Fruit fly (Drosophila melanogaster) whole organism, embryonic: Measurements from ENCODE around the gene CG4951.
A peak's percentile ranks its signal among the peaks of the same experiment; 100 is the strongest.

Experiments
- Aef1 ChIP-seq: fragments of 200-800 bp; sonication (Bioruptor generic); IDR thresholded peaks from 3 replicates; pipeline ENCODE4 v1.3.6; 2022; ENCODE audit warnings: missing biosample characterization, missing genetic modification characterization
- B-H1 ChIP-seq: fragments of 200-800 bp; sonication (Bioruptor generic); IDR thresholded peaks from 3 replicates; pipeline ENCODE4 v1.3.6; 2022; ENCODE audit warnings: missing biosample characterization, missing genetic modification characterization
- CG10321 ChIP-seq: fragments of 200-800 bp; sonication (Bioruptor generic); IDR thresholded peaks from 2 replicates; pipeline ENCODE4 v1.3.6; 2022; ENCODE audit warnings: missing biosample characterization, missing genetic modification characterization
- CG11456 ChIP-seq: fragments of 200-800 bp; sonication (Bioruptor generic); IDR thresholded peaks from 3 replicates; pipeline ENCODE4 v1.3.6; 2022; ENCODE audit warnings: missing biosample characterization, missing genetic modification characterization
- CG15601 ChIP-seq: fragments of 200-800 bp; sonication (Bioruptor generic); optimal IDR thresholded peaks from 3 replicates; lab custom pipeline; 2019; ENCODE audit warnings: missing biosample characterization, mild to moderate bottlenecking, missing genetic modification characterization, moderate library complexity
- CG16863 ChIP-seq: fragments of 200-800 bp; sonication (Bioruptor generic); optimal IDR thresholded peaks from 3 replicates; lab custom pipeline; 2016; ENCODE audit warnings: missing biosample characterization, missing genetic modification characterization
- CG17359 ChIP-seq: fragments of 200-800 bp; sonication (Bioruptor generic); optimal IDR thresholded peaks from 3 replicates; lab custom pipeline; 2018; ENCODE audit warnings: missing biosample characterization, mild to moderate bottlenecking, missing genetic modification characterization, moderate library complexity
- CG17912 ChIP-seq: fragments of 200-800 bp; sonication (Bioruptor generic); optimal IDR thresholded peaks from 2 replicates; lab custom pipeline; 2018; ENCODE audit warnings: missing biosample characterization, mild to moderate bottlenecking, missing genetic modification characterization
- CG2678 ChIP-seq: fragments of 200-800 bp; sonication (Bioruptor generic); optimal IDR thresholded peaks from 3 replicates; lab custom pipeline; 2019; ENCODE audit warnings: missing biosample characterization, mild to moderate bottlenecking, missing genetic modification characterization, moderate library complexity
- CG3065 ChIP-seq: fragments of 200-800 bp; sonication (Bioruptor generic); optimal IDR thresholded peaks from 2 replicates; lab custom pipeline; 2016; ENCODE audit warnings: missing biosample characterization, missing genetic modification characterization
- CG34376 ChIP-seq: fragments of 200-800 bp; sonication (Bioruptor generic); optimal IDR thresholded peaks from 2 replicates; lab custom pipeline; 2018; ENCODE audit warnings: missing biosample characterization, mild to moderate bottlenecking, missing genetic modification characterization
- CG4617 ChIP-seq: fragments of 200-800 bp; sonication (Bioruptor generic); optimal IDR thresholded peaks from 3 replicates; lab custom pipeline; 2016; ENCODE audit warnings: missing biosample characterization, missing genetic modification characterization, borderline replicate concordance
- CG6654 ChIP-seq: fragments of 200-800 bp; sonication (Bioruptor generic); optimal IDR thresholded peaks from 2 replicates; lab custom pipeline; 2017; ENCODE audit warnings: missing biosample characterization, mild to moderate bottlenecking, missing genetic modification characterization
- CG7372 ChIP-seq: fragments of 200-800 bp; sonication (Bioruptor generic); IDR thresholded peaks from 2 replicates; pipeline ENCODE4 v1.3.6; 2022; ENCODE audit warnings: missing biosample characterization, missing genetic modification characterization
- CG7745 ChIP-seq: fragments of 200-800 bp; sonication (Bioruptor generic); optimal IDR thresholded peaks from 2 replicates; lab custom pipeline; 2018; ENCODE audit warnings: missing biosample characterization, mild to moderate bottlenecking, missing genetic modification characterization, moderate library complexity
- CG8089 ChIP-seq: fragments of 200-800 bp; sonication (Bioruptor generic); optimal IDR thresholded peaks from 3 replicates; lab custom pipeline; 2016; ENCODE audit warnings: missing biosample characterization, missing genetic modification characterization
- CG8290 ChIP-seq, 3 experiments: fragments of 200-800 bp; sonication (Bioruptor generic); optimal IDR thresholded peaks; 2 replicates each; lab custom pipeline; 2016 to 2019; ENCODE audit warnings: missing biosample characterization in 3 of 3, missing genetic modification characterization in 3 of 3, mild to moderate bottlenecking in 2 of 3, moderate library complexity in 1 of 3
- CG8388 ChIP-seq: fragments of 200-800 bp; sonication (Bioruptor generic); optimal IDR thresholded peaks from 2 replicates; lab custom pipeline; 2019; ENCODE audit warnings: missing biosample characterization, mild to moderate bottlenecking, missing genetic modification characterization, moderate library complexity
- CG9876 ChIP-seq: fragments of 200-800 bp; sonication (Bioruptor generic); optimal IDR thresholded peaks from 2 replicates; lab custom pipeline; 2016; ENCODE audit warnings: missing biosample characterization, missing genetic modification characterization
- CrebB ChIP-seq: fragments of 200-800 bp; sonication (Bioruptor generic); optimal IDR thresholded peaks from 3 replicates; lab custom pipeline; 2018; ENCODE audit warnings: missing biosample characterization, mild to moderate bottlenecking, missing genetic modification characterization
- D ChIP-seq, 2 experiments: fragments of 200-800 bp in 1 of 2; fragments of >200 bp in 1 of 2; sonication (Bioruptor generic) in 1 of 2; optimal IDR thresholded peaks; 2 replicates in 1 of 2; 3 replicates in 1 of 2; lab custom pipeline; 2017; ENCODE audit warnings: mild to moderate bottlenecking in 1 of 2, missing biosample characterization in 1 of 2, missing genetic modification characterization in 1 of 2, missing genetic modification reagents in 1 of 2
- D19B ChIP-seq: fragments of 200-800 bp; sonication (Bioruptor generic); optimal IDR thresholded peaks from 2 replicates; lab custom pipeline; 2017; ENCODE audit warnings: missing biosample characterization, mild to moderate bottlenecking, missing genetic modification characterization
- Dip3 ChIP-seq: fragments of 200-800 bp; sonication (Bioruptor generic); optimal IDR thresholded peaks from 3 replicates; lab custom pipeline; 2016; ENCODE audit warnings: missing biosample characterization, missing genetic modification characterization
- E2f2 ChIP-seq: fragments of 200-800 bp; sonication (Bioruptor generic); IDR thresholded peaks from 2 replicates; pipeline ENCODE4 v1.3.6; 2022; ENCODE audit warnings: missing biosample characterization, missing genetic modification characterization
- HLH54F ChIP-seq: fragments of 200-800 bp; sonication (Bioruptor generic); optimal IDR thresholded peaks from 3 replicates; lab custom pipeline; 2016; ENCODE audit warnings: missing biosample characterization, missing genetic modification characterization
- Hsf ChIP-seq: fragments of 200-800 bp; sonication (Bioruptor generic); optimal IDR thresholded peaks from 3 replicates; lab custom pipeline; 2016; ENCODE audit warnings: missing biosample characterization, missing genetic modification characterization
- Oaz ChIP-seq: fragments of 200-800 bp; sonication (Bioruptor generic); IDR thresholded peaks from 2 replicates; pipeline ENCODE4 v1.3.6; 2022; ENCODE audit warnings: missing biosample characterization, missing genetic modification characterization
- Poxn ChIP-seq: fragments of 200-800 bp; sonication (Bioruptor generic); IDR thresholded peaks from 2 replicates; pipeline ENCODE4 v1.3.6; 2022; ENCODE audit warnings: missing biosample characterization, missing genetic modification characterization
- Sox102F ChIP-seq: fragments of 200-800 bp; sonication (Bioruptor generic); optimal IDR thresholded peaks from 2 replicates; lab custom pipeline; 2018; ENCODE audit warnings: missing biosample characterization, mild to moderate bottlenecking, missing genetic modification characterization, moderate library complexity
- Trl ChIP-seq, 3 experiments: fragments of >200 bp in 2 of 3; fragments of 200-800 bp in 1 of 3; sonication (Bioruptor generic) in 1 of 3; optimal IDR thresholded peaks; 2 replicates in 1 of 3; 3 replicates in 2 of 3; lab custom pipeline; 2016 to 2017; ENCODE audit warnings: missing biosample characterization in 1 of 3, missing genetic modification characterization in 1 of 3
- btn ChIP-seq: fragments of 200-800 bp; sonication (Bioruptor generic); optimal IDR thresholded peaks from 2 replicates; lab custom pipeline; 2016; ENCODE audit warnings: missing biosample characterization, missing genetic modification characterization
- caup ChIP-seq: fragments of 200-800 bp; sonication (Bioruptor generic); optimal IDR thresholded peaks from 3 replicates; lab custom pipeline; 2017; ENCODE audit warnings: missing biosample characterization, mild to moderate bottlenecking, missing genetic modification characterization, moderate library complexity; ENCODE audit not compliant: severe bottlenecking
- cg ChIP-seq: fragments of 200-800 bp; sonication (Bioruptor generic); optimal IDR thresholded peaks from 3 replicates; lab custom pipeline; 2019; ENCODE audit warnings: missing biosample characterization, mild to moderate bottlenecking, missing genetic modification characterization, moderate library complexity
- dan ChIP-seq: fragments of 200-800 bp; sonication (Bioruptor generic); IDR thresholded peaks from 2 replicates; pipeline ENCODE4 v1.3.6; 2022; ENCODE audit warnings: missing biosample characterization, missing genetic modification characterization
- dati ChIP-seq: fragments of 200-800 bp; sonication (Bioruptor generic); IDR thresholded peaks from 2 replicates; pipeline ENCODE4 v1.3.6; 2022; ENCODE audit warnings: missing biosample characterization, missing genetic modification characterization
- dmrt99B ChIP-seq: fragments of 200-800 bp; sonication (Bioruptor generic); optimal IDR thresholded peaks from 2 replicates; lab custom pipeline; 2018; ENCODE audit warnings: missing biosample characterization, mild to moderate bottlenecking, missing genetic modification characterization, moderate library complexity
- fru ChIP-seq: fragments of >200 bp; optimal IDR thresholded peaks from 2 replicates; lab custom pipeline; 2017
- kni ChIP-seq: fragments of 200-800 bp; sonication (Bioruptor generic); optimal IDR thresholded peaks from 3 replicates; lab custom pipeline; 2017; ENCODE audit warnings: mild to moderate bottlenecking, missing biosample characterization, missing genetic modification reagents, missing genetic modification characterization
- lola ChIP-seq, 3 experiments: fragments of >200 bp in 2 of 3; fragments of 200-800 bp in 1 of 3; sonication (Bioruptor generic) in 1 of 3; optimal IDR thresholded peaks; 2 replicates each; lab custom pipeline; 2017 to 2019; ENCODE audit warnings: missing biosample characterization in 3 of 3, missing genetic modification characterization in 3 of 3, mild to moderate bottlenecking in 1 of 3, moderate library complexity in 1 of 3
- sna ChIP-seq: fragments of 200-800 bp; sonication (Bioruptor generic); IDR thresholded peaks from 2 replicates; pipeline ENCODE4 v1.3.6; 2022; ENCODE audit warnings: missing biosample characterization, missing genetic modification characterization; ENCODE audit not compliant: partially characterized antibody
- sqz ChIP-seq: fragments of 200-800 bp; sonication (Bioruptor generic); optimal IDR thresholded peaks from 3 replicates; lab custom pipeline; 2018; ENCODE audit warnings: missing biosample characterization, mild to moderate bottlenecking, missing genetic modification characterization
- sr ChIP-seq: fragments of 200-800 bp; sonication (Bioruptor generic); IDR thresholded peaks from 3 replicates; pipeline ENCODE4 v1.3.6; 2022; ENCODE audit warnings: missing biosample characterization, missing genetic modification characterization
- toy ChIP-seq: fragments of 200-800 bp; sonication (Bioruptor generic); IDR thresholded peaks from 2 replicates; pipeline ENCODE4 v1.3.6; 2022; ENCODE audit warnings: missing biosample characterization, missing genetic modification characterization
- usp ChIP-seq: fragments of >200 bp; optimal IDR thresholded peaks from 2 replicates; lab custom pipeline; 2017; ENCODE audit warnings: missing biosample characterization, missing genetic modification characterization
- vnd ChIP-seq: fragments of 200-800 bp; sonication (Bioruptor generic); IDR thresholded peaks from 3 replicates; pipeline ENCODE4 v1.3.6; 2022; ENCODE audit warnings: missing biosample characterization, missing genetic modification characterization; ENCODE audit not compliant: partially characterized antibody
- zf30C ChIP-seq: fragments of 200-800 bp; sonication (Bioruptor generic); optimal IDR thresholded peaks from 3 replicates; lab custom pipeline; 2018; ENCODE audit warnings: missing biosample characterization, mild to moderate bottlenecking, missing genetic modification characterization
- zfh2 ChIP-seq: fragments of 200-800 bp; sonication (Bioruptor generic); optimal IDR thresholded peaks from 2 replicates; lab custom pipeline; 2016; ENCODE audit warnings: missing biosample characterization, missing genetic modification characterization

Gene CG4951

DNA sequence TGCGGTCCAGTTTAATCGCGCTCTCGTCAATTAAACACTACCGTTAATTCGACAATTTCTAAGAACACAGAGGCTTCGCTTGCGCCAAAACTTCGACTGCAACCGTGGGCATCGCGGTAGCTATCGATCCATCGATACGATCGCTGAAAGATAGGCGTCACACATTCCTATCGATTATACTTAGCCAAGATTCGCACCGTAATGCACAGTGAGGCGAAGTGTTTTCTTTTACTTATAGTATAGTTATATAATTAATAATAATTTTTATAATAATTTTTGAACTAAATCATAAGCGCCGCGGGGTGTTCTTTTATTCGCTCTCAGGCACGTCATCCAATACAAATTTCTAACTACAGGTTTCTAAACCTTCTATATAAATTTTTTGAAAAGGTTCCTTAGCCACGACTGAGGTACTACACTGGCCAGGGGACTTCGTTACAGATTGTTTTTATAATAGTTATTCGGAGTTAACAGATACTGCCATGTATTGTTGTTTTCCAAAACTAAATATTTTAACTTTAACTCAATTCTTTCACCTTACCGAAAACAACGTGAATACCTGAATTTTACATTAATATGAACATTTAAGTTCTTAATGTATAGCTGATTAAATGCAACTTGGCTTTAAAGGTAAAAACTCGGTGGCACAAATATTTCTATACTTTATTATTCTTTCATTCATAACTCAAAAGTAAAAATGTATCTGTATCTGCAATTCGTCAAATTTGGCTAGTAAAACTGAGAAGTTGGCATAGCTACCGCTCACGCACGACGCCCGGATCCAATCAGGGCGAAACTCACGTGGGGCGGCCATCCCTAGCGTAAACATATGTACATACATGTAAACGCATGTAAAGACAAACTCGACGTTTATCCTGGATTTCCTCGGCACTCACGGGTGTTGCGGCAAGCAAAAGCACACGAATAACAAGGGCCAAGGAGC lies 15.9 kb downstream of the CG4951 start, which contains the start of the genes NSD and BOD1 (continued):
- TF ChIP-seq lola (GFP tag; optimal IDR thresholded peaks at IDR 0.05; lab: Kevin White, UChicago) (peak in 1 of 3 experiments; percentile 19), D (optimal IDR thresholded peaks at IDR 0.05; lab: Kevin White, UChicago) (no peak), D (GFP tag; optimal IDR thresholded peaks at IDR 0.05; lab: Kevin White, UChicago) (no peak), Oaz (GFP tag; lab: Robert Waterston, UW) (peak; percentile 17; the same call in 1 of the 2 replicates), CG11456 (peak; percentile 86), sna (peak; percentile 86), usp (GFP tag; lab: Kevin White, UChicago) (no peak), Aef1 (GFP tag; lab: Robert Waterston, UW) (peak; percentile 65), cg (GFP tag; lab: Kevin White, UChicago) (no peak), CG6654 (no peak), CG16863 (no peak), CG34376 (GFP tag; lab: Kevin White, UChicago) (no peak), dati (no peak), Hsf (GFP tag; lab: Kevin White, UChicago) (no peak), D19B (no peak), CG8388 (peak; percentile 60), CG7745 (tag; lab: Kevin White, UChicago) (no peak), toy (no peak), CG2678 (tag; lab: Kevin White, UChicago) (peak; percentile 55), Trl (optimal IDR thresholded peaks at IDR 0.05; lab: Kevin White, UChicago) (no peak), Trl (GFP tag; optimal IDR thresholded peaks at IDR 0.05; lab: Kevin White, UChicago) (no peak), HLH54F (GFP tag; lab: Kevin White, UChicago) (peak; percentile 12), sr (GFP tag; lab: Robert Waterston, UW) (no peak; the same call in 2 of the 3 replicates), B-H1 (GFP tag; lab: Robert Waterston, UW) (peak; percentile 45; the same call in 2 of the 3 replicates), CG7372 (GFP tag; lab: Robert Waterston, UW) (peak; percentile 53; the same call in 1 of the 2 replicates), CG3065 (GFP tag; lab: Kevin White, UChicago) (no peak), fru (lab: Kevin White, UChicago) (no peak), zfh2 (GFP tag; lab: Kevin White, UChicago) (peak; percentile 45), CG8290 (GFP tag; optimal IDR thresholded peaks at IDR 0.05; lab: Kevin White, UChicago) (no peak), CG8290 (tag; optimal IDR thresholded peaks at IDR 0.05; lab: Kevin White, UChicago) (no peak), vnd (GFP tag; lab: Robert Waterston, UW) (peak; percentile 94), kni (GFP tag; lab: Kevin White, UChicago) (no peak), zf30C (GFP tag; lab: Kevin White, UChicago) (no peak), CG9876 (GFP tag; lab: Kevin White, UChicago) (peak; percentile 2), dmrt99B (no peak), E2f2 (GFP tag; lab: Robert Waterston, UW) (peak; percentile 66), btn (no peak), sqz (no peak), Dip3 (GFP tag; lab: Kevin White, UChicago) (peak; percentile 24), CrebB (tag; lab: Kevin White, UChicago) (no peak), CG17359 (peak; percentile 48), Sox102F (GFP tag; lab: Kevin White, UChicago) (peak; percentile 40), CG4617 (GFP tag; lab: Kevin White, UChicago) (peak; percentile 77), caup (GFP tag; lab: Kevin White, UChicago) (peak; percentile 20), CG15601 (tag; lab: Kevin White, UChicago) (no peak), dan (GFP tag; lab: Robert Waterston, UW) (no peak), Poxn (peak; percentile 37; the same call in 1 of the 2 replicates), CG17912 (GFP tag; lab: Kevin White, UChicago) (no peak), CG8089 (no peak), CG10321 (GFP tag; lab: Robert Waterston, UW) (no peak)
